Fruit fly (Drosophila melanogaster): Measurements from ENCODE around the gene CG13901.

CG13901 gene

dm6 chr3L:872389-872972, 34.9 kb upstream of the CG13901 start (continued):
- TF ChIP-seq caup (GFP tag; optimal IDR thresholded peaks at IDR 0.05; ENCODE audit: severe bottlenecking) (no peak), NFAT (GFP tag; IDR thresholded peaks at IDR 0.05) (0 out of 2 replicates have a peak, but pooled peaks have one; percentile 16), Xrp1 (GFP tag; IDR thresholded peaks at IDR 0.05) (no peak), z (GFP tag; IDR thresholded peaks at IDR 0.05) (no peak), Pdp1 (GFP tag; optimal IDR thresholded peaks at IDR 0.05) (peak; percentile 41 to 56), sens-2 (GFP tag; IDR thresholded peaks at IDR 0.05) (no peak), CG4707 (GFP tag; optimal IDR thresholded peaks at IDR 0.05) (no peak), CG5953 (GFP tag; IDR thresholded peaks at IDR 0.05) (no peak), Nf-YC (tag; optimal IDR thresholded peaks at IDR 0.05) (peak; percentile 44), CG3281 (GFP tag; optimal IDR thresholded peaks at IDR 0.05) (peak; percentile 6), stc (GFP tag; IDR thresholded peaks at IDR 0.05) (no peak), CG3838 (GFP tag; optimal IDR thresholded peaks at IDR 0.05) (no peak), CG5180 (GFP tag; optimal IDR thresholded peaks at IDR 0.05) (no peak), CG6654 (GFP tag; optimal IDR thresholded peaks at IDR 0.05) (no peak), Sin3A (optimal IDR thresholded peaks at IDR 0.05) (peak; percentile 93), Optix (GFP tag; IDR thresholded peaks at IDR 0.05) (peak; percentile 54; the same call in 1 of the 3 replicates), ase (GFP tag; IDR thresholded peaks at IDR 0.05) (no peak), Ptx1 (GFP tag; IDR thresholded peaks at IDR 0.05) (0 out of 2 replicates have a peak, but pooled peaks have one; percentile 38), CG9609 (GFP tag; optimal IDR thresholded peaks at IDR 0.05) (peak; percentile 50), YL-1 (GFP tag; optimal IDR thresholded peaks at IDR 0.05) (peak; percentile 56), kah (GFP tag; optimal IDR thresholded peaks at IDR 0.05) (no peak), CG6175 (GFP tag; IDR thresholded peaks at IDR 0.05) (0 out of 3 replicates have a peak, but pooled peaks have one; percentile 45), Ravus (GFP tag; IDR thresholded peaks at IDR 0.05) (no peak), CG8765 (GFP tag; IDR thresholded peaks at IDR 0.05) (no peak), exex (tag; optimal IDR thresholded peaks at IDR 0.05) (peak; percentile 7), schlank (tag; optimal IDR thresholded peaks at IDR 0.05) (no peak), CG14965 (GFP tag; optimal IDR thresholded peaks at IDR 0.05; ENCODE audit: borderline replicate concordance) (no peak), CG4328 (GFP tag; optimal IDR thresholded peaks at IDR 0.05) (no peak), Max (GFP tag; optimal IDR thresholded peaks at IDR 0.05) (peak; percentile 38), ro (GFP tag; IDR thresholded peaks at IDR 0.05) (no peak), CG3995 (GFP tag; optimal IDR thresholded peaks at IDR 0.05) (peak; percentile 78), HLH3B (GFP tag; IDR thresholded peaks at IDR 0.05) (no peak), Sry-β (GFP tag; optimal IDR thresholded peaks at IDR 0.05) (peak; percentile 76), Usf (GFP tag; optimal IDR thresholded peaks at IDR 0.05) (no peak), ac (GFP tag; optimal IDR thresholded peaks at IDR 0.05) (no peak), CG32532 (GFP tag; IDR thresholded peaks at IDR 0.05) (peak; percentile 61), Ssrp (tag; optimal IDR thresholded peaks at IDR 0.05) (no peak), CG31224 (GFP tag; IDR thresholded peaks at IDR 0.05) (no peak), tll (GFP tag; optimal IDR thresholded peaks at IDR 0.05) (peak; percentile 16 to 47), pum (GFP tag; optimal IDR thresholded peaks at IDR 0.05) (peak; percentile 48), gsb (GFP tag; IDR thresholded peaks at IDR 0.05) (no peak), hth (optimal IDR thresholded peaks at IDR 0.05) (no peak), CG16863 (GFP tag; optimal IDR thresholded peaks at IDR 0.05) (peak; percentile 70), CG6854 (GFP tag; optimal IDR thresholded peaks at IDR 0.05) (no peak), CG8089 (GFP tag; optimal IDR thresholded peaks at IDR 0.05) (no peak), sens (GFP tag) (peak; percentile 79), CG7987 (GFP tag; optimal IDR thresholded peaks at IDR 0.05) (no peak), zen (tag; optimal IDR thresholded peaks at IDR 0.05) (peak; percentile 33), tx (GFP tag; optimal IDR thresholded peaks at IDR 0.05) (peak; percentile 34), ttk (GFP tag; IDR thresholded peaks at IDR 0.05) (no peak), sr (GFP tag; IDR thresholded peaks at IDR 0.05) (no peak), ara (GFP tag; IDR thresholded peaks at IDR 0.05) (peak; percentile 50; the same call in 1 of the 2 replicates)

All from whole organism, embryonic.